Worm (Caenorhabditis elegans) whole organism, L1 larva: ENCODE data around the gene B0507.5.

Source experiments
- C16A3.4 ChIP-seq: fragments of 150-350 bp; optimal IDR thresholded peaks from 2 replicates; lab custom pipeline; 2014; ENCODE audit warnings: missing biosample characterization, missing genetic modification characterization
- Y116A8C.19 ChIP-seq: sonication (generic microtip); optimal IDR thresholded peaks from 2 replicates; lab custom pipeline; 2016; ENCODE audit warnings: missing compliant biosample characterization, missing genetic modification characterization, borderline replicate concordance
- aly-2 ChIP-seq: fragments of 150-350 bp; optimal IDR thresholded peaks from 2 replicates; lab custom pipeline; 2014; ENCODE audit warnings: missing biosample characterization, missing genetic modification characterization
- ama-1 ChIP-seq: fragments of 150-350 bp; optimal IDR thresholded peaks from 2 replicates; lab custom pipeline; 2014
- ceh-8 ChIP-seq: fragments of 200-800 bp; sonication (Bioruptor generic); optimal IDR thresholded peaks from 2 replicates; lab custom pipeline; 2018; ENCODE audit warnings: mild to moderate bottlenecking, missing genetic modification characterization, moderate library complexity, missing compliant biosample characterization
- ceh-82 ChIP-seq, 3 experiments: fragments of 150-350 bp in 1 of 3; sonication (generic microtip) in 2 of 3; optimal IDR thresholded peaks; 2 replicates each; lab custom pipeline; 2014 to 2017; ENCODE audit warnings: missing biosample characterization in 3 of 3, missing genetic modification characterization in 3 of 3
- ceh-88 ChIP-seq: fragments of 200-800 bp; sonication (Bioruptor generic); IDR thresholded peaks from 2 replicates; pipeline ENCODE4 v1.3.6; 2022; ENCODE audit warnings: missing genetic modification characterization, missing compliant biosample characterization
- dpl-1 ChIP-seq, 3 experiments: fragments of 150-350 bp in 2 of 3; sonication (generic microtip) in 1 of 3; optimal IDR thresholded peaks; 2 replicates each; lab custom pipeline; 2014 to 2017; ENCODE audit warnings: missing biosample characterization in 3 of 3, missing genetic modification characterization in 3 of 3, missing genetic modification reagents in 3 of 3
- efl-3 ChIP-seq: fragments of 200-800 bp; sonication (Bioruptor generic); optimal IDR thresholded peaks from 2 replicates; lab custom pipeline; 2018; ENCODE audit warnings: mild to moderate bottlenecking, missing genetic modification characterization, missing compliant biosample characterization
- egl-13 ChIP-seq: sonication (generic microtip); optimal IDR thresholded peaks from 2 replicates; lab custom pipeline; 2016; ENCODE audit warnings: missing genotype, missing genetic modification reagents, missing genetic modification characterization, missing compliant biosample characterization
- fkh-8 ChIP-seq: sonication (generic microtip); optimal IDR thresholded peaks from 2 replicates; lab custom pipeline; 2016; ENCODE audit warnings: mild to moderate bottlenecking, missing genetic modification characterization, missing compliant biosample characterization
- fos-1 ChIP-seq: fragments of 150-350 bp; optimal IDR thresholded peaks from 2 replicates; lab custom pipeline; 2014; ENCODE audit warnings: missing biosample characterization, missing genetic modification characterization
- hlh-17 ChIP-seq: fragments of 200-800 bp; sonication (Bioruptor generic); optimal IDR thresholded peaks from 2 replicates; lab custom pipeline; 2018; ENCODE audit warnings: missing genetic modification characterization, mild to moderate bottlenecking, missing compliant biosample characterization, moderate library complexity, borderline replicate concordance
- lin-13 ChIP-seq: fragments of 150-350 bp; optimal IDR thresholded peaks from 2 replicates; lab custom pipeline; 2014; ENCODE audit warnings: missing biosample characterization, missing genetic modification reagents, missing genetic modification characterization
- lin-15B ChIP-seq: fragments of 150-350 bp; sonication (generic microtip); optimal IDR thresholded peaks from 3 replicates; lab custom pipeline; 2014; ENCODE audit warnings: missing biosample characterization, missing genetic modification characterization
- lin-39 ChIP-seq: fragments of 150-350 bp; optimal IDR thresholded peaks from 2 replicates; lab custom pipeline; 2014; ENCODE audit warnings: missing biosample characterization, missing genetic modification reagents, missing genetic modification characterization
- lir-3 ChIP-seq: sonication (generic microtip); optimal IDR thresholded peaks from 2 replicates; lab custom pipeline; 2016; ENCODE audit warnings: mild to moderate bottlenecking, missing genetic modification characterization, moderate library complexity, missing compliant biosample characterization; ENCODE audit not compliant: poor library complexity
- mab-9 ChIP-seq: fragments of 200-800 bp; sonication (Bioruptor generic); IDR thresholded peaks from 2 replicates; pipeline ENCODE4 v1.3.6; 2022; ENCODE audit warnings: missing genetic modification reagents, missing genetic modification characterization, missing compliant biosample characterization
- mef-2 ChIP-seq: fragments of 150-350 bp; optimal IDR thresholded peaks from 2 replicates; lab custom pipeline; 2014; ENCODE audit warnings: missing biosample characterization, missing genetic modification characterization
- mep-1 ChIP-seq: fragments of 150-350 bp; optimal IDR thresholded peaks from 2 replicates; lab custom pipeline; 2014; ENCODE audit warnings: missing biosample characterization, missing genetic modification characterization
- nhr-11 ChIP-seq: fragments of 150-350 bp; optimal IDR thresholded peaks from 2 replicates; lab custom pipeline; 2014; ENCODE audit warnings: missing biosample characterization, missing genetic modification characterization
- nhr-28 ChIP-seq: fragments of 150-350 bp; optimal IDR thresholded peaks from 2 replicates; lab custom pipeline; 2014; ENCODE audit warnings: missing biosample characterization, missing genetic modification characterization
- nhr-47 ChIP-seq: sonication (generic microtip); optimal IDR thresholded peaks from 2 replicates; lab custom pipeline; 2016; ENCODE audit warnings: mild to moderate bottlenecking, missing genetic modification characterization, moderate library complexity, missing compliant biosample characterization
- nhr-76 ChIP-seq: sonication (generic microtip); optimal IDR thresholded peaks from 2 replicates; lab custom pipeline; 2017; ENCODE audit warnings: missing biosample characterization, missing genetic modification characterization
- nhr-77 ChIP-seq: fragments of 150-350 bp; optimal IDR thresholded peaks from 2 replicates; lab custom pipeline; 2014; ENCODE audit warnings: missing biosample characterization, missing genetic modification characterization
- nhr-84 ChIP-seq: sonication (generic microtip); optimal IDR thresholded peaks from 2 replicates; lab custom pipeline; 2017; ENCODE audit warnings: missing biosample characterization, missing genetic modification characterization
- nhr-85 ChIP-seq: sonication (generic microtip); peaks from one replicate; lab custom pipeline; 2016; ENCODE audit warnings: missing genetic modification characterization, inconsistent platforms, missing compliant biosample characterization
- pag-3 ChIP-seq: sonication (generic microtip); optimal IDR thresholded peaks from 2 replicates; lab custom pipeline; 2017; ENCODE audit warnings: missing genetic modification characterization, mild to moderate bottlenecking, missing compliant biosample characterization, antibody characterized with exemption, borderline replicate concordance; ENCODE audit not compliant: insufficient read depth
- skn-1 ChIP-seq: fragments of 150-350 bp; optimal IDR thresholded peaks from 2 replicates; lab custom pipeline; 2014; ENCODE audit warnings: missing biosample characterization, missing genetic modification characterization
- sptf-1 ChIP-seq: fragments of 150-350 bp; optimal IDR thresholded peaks from 2 replicates; lab custom pipeline; 2014; ENCODE audit warnings: missing biosample characterization, missing genetic modification characterization
- swsn-7 ChIP-seq: sonication (generic microtip); optimal IDR thresholded peaks from 2 replicates; lab custom pipeline; 2016; ENCODE audit warnings: missing genetic modification characterization, missing compliant biosample characterization
- tbx-2 ChIP-seq: sonication (generic microtip); optimal IDR thresholded peaks from 2 replicates; lab custom pipeline; 2016; ENCODE audit warnings: missing genetic modification characterization, missing compliant biosample characterization
- unc-62 ChIP-seq: fragments of 150-350 bp; optimal IDR thresholded peaks from 2 replicates; lab custom pipeline; 2014; ENCODE audit warnings: missing biosample characterization, missing genetic modification reagents, missing genetic modification characterization
- unc-86 ChIP-seq: sonication (generic microtip); optimal IDR thresholded peaks from 2 replicates; lab custom pipeline; 2016; ENCODE audit warnings: missing genetic modification characterization, missing compliant biosample characterization
- unc-98 ChIP-seq: fragments of 200-800 bp; sonication (Bioruptor generic); IDR thresholded peaks from 2 replicates; pipeline ENCODE4 v1.3.6; 2022; ENCODE audit warnings: missing genetic modification characterization, missing compliant biosample characterization
- vab-15 ChIP-seq: sonication (generic microtip); optimal IDR thresholded peaks from 2 replicates; lab custom pipeline; 2017; ENCODE audit warnings: missing genotype, mild to moderate bottlenecking, missing genetic modification characterization, missing compliant biosample characterization
- xbp-1 ChIP-seq: sonication (generic microtip); optimal IDR thresholded peaks from 2 replicates; lab custom pipeline; 2016; ENCODE audit warnings: missing genetic modification characterization, missing compliant biosample characterization
- zip-4 ChIP-seq: fragments of 200-800 bp; sonication (Bioruptor generic); optimal IDR thresholded peaks from 2 replicates; lab custom pipeline; 2018; ENCODE audit warnings: mild to moderate bottlenecking, missing genetic modification characterization, moderate library complexity, missing compliant biosample characterization

Gene B0507.5

DNA sequence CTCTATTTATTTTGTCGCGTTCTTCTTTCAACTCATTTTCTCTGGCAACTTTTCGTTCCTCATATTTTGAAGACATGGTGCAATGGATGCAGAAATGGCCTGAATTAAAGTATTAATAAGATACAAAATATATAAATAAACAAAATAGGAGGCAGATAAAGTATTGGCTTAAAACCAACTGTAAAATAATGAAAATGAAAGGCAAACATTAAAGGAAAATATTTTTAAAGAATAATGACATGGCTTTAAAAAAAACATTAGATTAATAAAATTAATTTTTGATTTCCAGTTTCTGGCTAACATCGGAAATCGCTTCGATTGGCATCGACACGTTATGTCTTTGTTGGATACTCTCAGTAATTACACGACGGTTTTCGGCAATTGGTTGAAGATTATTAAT lies 6.9 kb downstream of the B0507.5 start, which contains the start of gene ddn-1:
ddn-1 (minus strand) TSS at position 101 of the 400 bp plus-strand sequence.
- TF ChIP-seq xbp-1 (tag; lab: Kevin White, UChicago) (no peak), hlh-17 (no peak), nhr-84 (tag; lab: Kevin White, UChicago) (no peak), zip-4 (no peak), mef-2 (tag; lab: Kevin White, UChicago) (no peak), ceh-82 (tag; optimal IDR thresholded peaks at IDR 0.05; lab: Kevin White, UChicago) (no peak), nhr-77 (tag; lab: Kevin White, UChicago) (no peak), lin-13 (GFP tag; lab: Kevin White, UChicago) (no peak), ceh-8 (GFP tag; lab: Kevin White, UChicago) (no peak), egl-13 (tag; lab: Kevin White, UChicago) (no peak), dpl-1 (GFP tag; optimal IDR thresholded peaks at IDR 0.05; lab: Kevin White, UChicago) (no peak), nhr-47 (no peak), vab-15 (tag; lab: Kevin White, UChicago) (no peak)

DNA sequence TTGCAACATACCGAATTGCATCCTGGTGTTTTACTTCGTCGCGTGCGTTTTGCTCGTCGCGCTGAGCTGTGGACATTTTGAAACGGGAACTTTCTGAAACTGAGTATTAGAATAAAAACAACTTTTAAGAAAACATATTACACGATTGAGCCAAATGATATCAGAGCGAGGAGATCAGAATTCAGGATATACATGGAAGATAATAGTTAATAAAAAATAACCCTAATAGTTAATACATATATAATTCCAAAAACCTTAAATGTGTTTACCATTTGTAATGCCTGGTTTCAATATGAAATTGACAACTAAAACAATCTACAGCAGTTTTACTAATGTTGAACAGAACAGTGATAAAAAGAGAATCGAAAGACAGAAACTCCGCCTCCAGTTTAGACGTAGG lies 9.4 kb downstream of the B0507.5 start, which contains the start of gene B0507.8:
B0507.8 (minus strand) TSS at position 101 of the 400 bp plus-strand sequence.
- no peak for TF ChIP-seq lin-13 (GFP tag; lab: Kevin White, UChicago)
- no peak for TF ChIP-seq aly-2 (tag; lab: Kevin White, UChicago)
- no peak for TF ChIP-seq C16A3.4 (tag; lab: Kevin White, UChicago)
- no peak for TF ChIP-seq nhr-11 (tag; lab: Kevin White, UChicago)
- TF ChIP-seq nhr-84 (tag; lab: Kevin White, UChicago) = no peak
- no peak for TF ChIP-seq ceh-88 (GFP tag; lab: Robert Waterston, UW)
- TF ChIP-seq fkh-8 = no peak
- TF ChIP-seq fos-1 (tag; lab: Kevin White, UChicago) = no peak
- no peak for TF ChIP-seq tbx-2
- no peak for TF ChIP-seq unc-86 (tag; lab: Kevin White, UChicago)
- TF ChIP-seq skn-1 = no peak
- no peak for TF ChIP-seq unc-62
- TF ChIP-seq dpl-1 (GFP tag; optimal IDR thresholded peaks at IDR 0.05; lab: Kevin White, UChicago) = no peak
- no peak for TF ChIP-seq mep-1 (tag; lab: Kevin White, UChicago)
- no peak for TF ChIP-seq lir-3 (tag; lab: Kevin White, UChicago)
- no peak for TF ChIP-seq nhr-28 (tag; lab: Kevin White, UChicago)
- TF ChIP-seq, all 84 proteins: peak for 0

DNA sequence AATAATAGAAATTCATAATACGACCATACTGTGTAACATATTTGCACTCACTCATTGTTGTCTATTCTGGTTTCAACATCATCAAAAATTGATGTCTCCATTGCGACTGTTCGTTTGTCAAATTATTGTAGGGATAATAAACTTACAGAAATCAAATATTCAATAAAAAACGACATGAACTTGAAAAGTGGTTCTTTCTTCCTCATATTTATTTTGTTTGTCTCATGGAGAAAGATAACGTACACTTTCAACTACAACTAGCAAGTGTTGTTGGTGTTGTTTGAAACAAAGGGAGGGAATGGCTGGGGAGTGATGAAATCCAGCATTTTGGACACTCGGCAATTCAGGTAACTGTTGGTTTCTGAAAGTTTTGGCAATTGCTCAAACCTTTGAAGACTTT lies 12.4 kb downstream of the B0507.5 start, which contains the start of gene B0507.9:
B0507.9 (minus strand) TSS at position 101 of the 400 bp plus-strand sequence.
- TF ChIP-seq nhr-76 (tag; lab: Kevin White, UChicago) (no peak), vab-15 (tag; lab: Kevin White, UChicago) (no peak), nhr-84 (tag; lab: Kevin White, UChicago) (no peak), pag-3 (tag; lab: Kevin White, UChicago) (no peak), lin-39 (no peak), sptf-1 (tag; lab: Kevin White, UChicago) (no peak), fkh-8 (no peak), Y116A8C.19 (no peak), unc-98 (GFP tag; lab: Robert Waterston, UW) (no peak), nhr-85 (tag; lab: Kevin White, UChicago) (no peak), ama-1 (lab: Kevin White, UChicago) (no peak), lin-15B (tag; lab: Kevin White, UChicago) (no peak), xbp-1 (tag; lab: Kevin White, UChicago) (no peak), efl-3 (GFP tag; lab: Kevin White, UChicago) (no peak), swsn-7 (tag; lab: Kevin White, UChicago) (no peak), skn-1 (no peak), mef-2 (tag; lab: Kevin White, UChicago) (no peak), mab-9 (GFP tag; lab: Robert Waterston, UW) (no peak), unc-62 (no peak)
